Worm (Caenorhabditis elegans): ENCODE data around the gene mdh-2.

The mdh-2 gene

DNA sequence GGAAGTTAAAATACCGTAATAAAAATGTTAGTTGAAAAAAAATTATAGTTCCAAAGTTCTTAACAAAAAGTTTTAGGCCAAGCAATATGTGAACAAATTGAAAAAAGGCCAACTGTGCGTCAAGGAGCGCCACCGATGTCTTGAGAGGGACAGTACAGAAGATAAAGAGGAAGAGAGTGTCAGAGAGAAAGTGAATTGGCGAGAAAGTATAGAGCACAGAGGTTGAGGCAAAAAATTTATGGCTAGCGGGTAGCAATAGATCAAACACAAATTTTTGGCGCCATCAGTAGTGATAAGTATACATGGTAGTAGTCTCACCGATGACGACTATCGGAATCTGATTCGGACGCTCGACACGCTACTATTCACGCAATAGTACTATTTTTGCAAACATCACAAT lies 3.6 kb downstream of the mdh-2 start (continued):
- TF ChIP-seq F37B4.10 (GFP tag; IDR thresholded peaks at IDR 0.05) (no peak), mxl-1 (tag; optimal IDR thresholded peaks at IDR 0.05) (no peak), let-526 (GFP tag; IDR thresholded peaks at IDR 0.05) (no peak), snpc-3.4 (tag; optimal IDR thresholded peaks at IDR 0.05) (no peak), egl-44 (GFP tag; IDR thresholded peaks at IDR 0.05) (no peak), attf-3 (GFP tag; conservative IDR thresholded peaks at IDR 0.05) (no peak), nhr-80 (tag; optimal IDR thresholded peaks at IDR 0.05) (peak; percentile 62), madf-6 (GFP tag; IDR thresholded peaks at IDR 0.05) (peak; percentile 35; the same call in 1 of the 2 replicates), ztf-28 (GFP tag; IDR thresholded peaks at IDR 0.05) (no peak), C17E4.6 (GFP tag; IDR thresholded peaks at IDR 0.05) (no peak), F23B12.7 (tag; optimal IDR thresholded peaks at IDR 0.05; ENCODE audit: insufficient read depth) (no peak), tbx-9 (tag; optimal IDR thresholded peaks at IDR 0.05; ENCODE audit: borderline replicate concordance) (no peak), C06A6.2 (GFP tag; conservative IDR thresholded peaks at IDR 0.05) (no peak), let-607 (tag; optimal IDR thresholded peaks at IDR 0.05) (no peak), cebp-1 (GFP tag; IDR thresholded peaks at IDR 0.05) (no peak), cebp-1 (tag; optimal IDR thresholded peaks at IDR 0.05) (peak; percentile 16), B0035.1 (tag; optimal IDR thresholded peaks at IDR 0.05) (no peak), bed-1 (GFP tag; IDR thresholded peaks at IDR 0.05) (no peak), lsy-27 (tag; optimal IDR thresholded peaks at IDR 0.05; ENCODE audit: borderline replicate concordance, insufficient read depth) (no peak), ceh-40 (GFP tag; IDR thresholded peaks at IDR 0.05) (peak; percentile 35; the same call in 1 of the 2 replicates), T26A5.8 (tag; optimal IDR thresholded peaks at IDR 0.05) (no peak), efl-1 (GFP tag; optimal IDR thresholded peaks at IDR 0.05) (peak; percentile 47), hlh-12 (tag; optimal IDR thresholded peaks at IDR 0.05) (no peak), hmg-20 (GFP tag; IDR thresholded peaks at IDR 0.05) (no peak), egrh-3 (GFP tag; IDR thresholded peaks at IDR 0.05) (no peak), ceh-79 (tag; optimal IDR thresholded peaks at IDR 0.05) (no peak), Y67H2A.10 (GFP tag; conservative IDR thresholded peaks at IDR 0.05) (no peak)

DNA sequence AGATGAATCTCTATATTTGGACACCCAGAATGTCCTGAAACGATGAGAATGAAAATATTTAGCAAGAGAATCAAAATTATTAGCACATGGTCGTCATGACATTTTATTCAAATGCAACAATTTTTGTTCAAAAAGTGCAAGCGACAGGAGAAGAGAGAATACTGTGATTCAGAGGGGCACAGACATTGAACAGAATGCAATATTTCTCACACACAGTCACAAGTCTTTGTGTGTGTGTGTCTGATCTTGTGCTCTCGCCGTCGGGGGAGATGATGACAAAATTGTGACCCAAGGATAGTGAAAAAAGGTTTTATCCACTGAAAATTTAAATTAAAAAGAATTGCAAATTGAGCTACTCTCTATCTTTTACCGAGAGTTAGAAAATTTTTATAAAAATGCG lies 4.7 kb downstream of the mdh-2 start:
- TF ChIP-seq ceh-100 (GFP tag; IDR thresholded peaks at IDR 0.05): no peak
- TF ChIP-seq unc-62 (GFP tag; optimal IDR thresholded peaks at IDR 0.05): no peak
- TF ChIP-seq ztf-6 (GFP tag; IDR thresholded peaks at IDR 0.05): no peak
- no peak for TF ChIP-seq ztf-18 (tag; optimal IDR thresholded peaks at IDR 0.05)
- no peak for TF ChIP-seq Y53F4B.3 (GFP tag; IDR thresholded peaks at IDR 0.05)
- no peak for TF ChIP-seq ztf-25 (GFP tag; IDR thresholded peaks at IDR 0.05)
- no peak for TF ChIP-seq F57A8.1 (GFP tag; optimal IDR thresholded peaks at IDR 0.05)
- no peak for TF ChIP-seq cebp-1 (GFP tag; IDR thresholded peaks at IDR 0.05)
- peak; percentile 1 for TF ChIP-seq cebp-1 (tag; optimal IDR thresholded peaks at IDR 0.05)

DNA sequence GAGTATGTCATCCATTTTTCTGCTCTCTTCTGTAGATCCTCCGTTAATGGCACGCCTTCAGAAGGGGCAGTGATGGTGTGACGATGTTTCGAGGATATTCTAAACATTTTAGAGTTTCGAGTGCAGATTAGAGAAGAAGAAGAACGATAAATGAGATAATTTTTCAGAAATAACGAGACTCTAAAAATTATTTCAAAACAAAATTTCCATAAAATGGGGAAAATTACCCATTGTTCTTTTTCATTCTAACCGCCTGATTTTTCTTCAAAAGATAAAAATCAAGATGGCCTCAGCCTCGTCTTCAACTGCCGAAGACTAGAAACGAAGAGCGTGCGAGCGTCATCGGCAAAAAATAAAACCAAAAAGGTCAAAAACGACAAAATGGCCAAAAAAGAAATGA lies 6.8 kb downstream of the mdh-2 start, which contains the start of gene let-765:
Gene let-765 (minus strand): TSS at position 101 of the 400 bp plus-strand sequence.
- TF ChIP-seq mcd-1 (GFP tag; IDR thresholded peaks at IDR 0.05): no peak
- TF ChIP-seq C17E4.6 (GFP tag; IDR thresholded peaks at IDR 0.05): no peak
- TF ChIP-seq pbrm-1 (GFP tag; IDR thresholded peaks at IDR 0.05): 0 out of 2 replicates have a peak, but pooled peaks have one; percentile 12
- TF ChIP-seq akir-1 (GFP tag; optimal IDR thresholded peaks at IDR 0.05): no peak
- TF ChIP-seq ztf-18 (tag; optimal IDR thresholded peaks at IDR 0.05): no peak
- TF ChIP-seq efl-1 (GFP tag; optimal IDR thresholded peaks at IDR 0.05): no peak

Measured in whole organism, young adult.